Fruit fly (Drosophila melanogaster) whole organism, adult: Measurements from ENCODE around the gene Lcp65Ab1.

Experiments
- CG1620 ChIP-seq: fragments of 200-800 bp; sonication (Bioruptor generic); optimal IDR thresholded peaks from 2 replicates; lab custom pipeline; 2016; ENCODE audit warnings: missing biosample characterization, missing genetic modification characterization
- CG33017 ChIP-seq: fragments of 200-800 bp; sonication (Bioruptor generic); optimal IDR thresholded peaks from 2 replicates; lab custom pipeline; 2018; ENCODE audit warnings: missing biosample characterization, mild to moderate bottlenecking, missing genetic modification characterization, moderate library complexity
- CG7045 ChIP-seq: fragments of 200-800 bp; sonication (Bioruptor generic); optimal IDR thresholded peaks from 2 replicates; lab custom pipeline; 2017; ENCODE audit warnings: missing biosample characterization, mild to moderate bottlenecking, missing genetic modification characterization
- Clk ChIP-seq: fragments of 200-800 bp; sonication (Bioruptor generic); optimal IDR thresholded peaks from 2 replicates; lab custom pipeline; 2017; ENCODE audit warnings: missing biosample characterization, missing genetic modification characterization
- Crg-1 ChIP-seq: fragments of 200-800 bp; sonication (Bioruptor generic); optimal IDR thresholded peaks from 2 replicates; lab custom pipeline; 2016; ENCODE audit warnings: missing biosample characterization, missing genetic modification characterization
- Hr96 ChIP-seq: fragments of 200-800 bp; sonication (Bioruptor generic); optimal IDR thresholded peaks from 2 replicates; lab custom pipeline; 2016; ENCODE audit warnings: missing biosample characterization, missing genetic modification characterization
- cic ChIP-seq: fragments of 200-800 bp; sonication (Bioruptor generic); optimal IDR thresholded peaks from 2 replicates; lab custom pipeline; 2017; ENCODE audit warnings: missing biosample characterization, mild to moderate bottlenecking, missing genetic modification characterization, moderate library complexity
- cnc ChIP-seq, 2 experiments: fragments of >200 bp; optimal IDR thresholded peaks; 2 replicates each; lab custom pipeline; 2017
- kay ChIP-seq: fragments of 200-800 bp; sonication (Bioruptor generic); peaks from one replicate; lab custom pipeline; 2016; ENCODE audit warnings: missing biosample characterization, missing genetic modification characterization, borderline replicate concordance
- toe ChIP-seq: fragments of 200-800 bp; sonication (Bioruptor generic); optimal IDR thresholded peaks from 2 replicates; lab custom pipeline; 2016; ENCODE audit warnings: missing biosample characterization, missing genetic modification characterization

- TF ChIP-seq CG7045 (GFP tag; lab: Kevin White, UChicago) = no peak
- no peak for TF ChIP-seq kay
- TF ChIP-seq Hr96 (GFP tag; lab: Kevin White, UChicago) = no peak
- no peak for TF ChIP-seq Clk (GFP tag; lab: Kevin White, UChicago)
- no peak for TF ChIP-seq Crg-1 (GFP tag; lab: Kevin White, UChicago)
- no peak for TF ChIP-seq CG1620 (GFP tag; lab: Kevin White, UChicago)
- TF ChIP-seq cnc (optimal IDR thresholded peaks at IDR 0.05; lab: Kevin White, UChicago) = no peak
- TF ChIP-seq CG33017 (tag; lab: Kevin White, UChicago) = no peak
- TF ChIP-seq cic (GFP tag; lab: Kevin White, UChicago) = no peak
- no peak for TF ChIP-seq toe (GFP tag; lab: Kevin White, UChicago)
Observed at dm6 chr3L:6141538-6141937, 7.8 kb upstream of the Lcp65Ab1 start.
